Worm (Caenorhabditis elegans) whole organism, midembryonic: Measurements from ENCODE around the gene F47B7.4.
A peak's percentile ranks its signal among the peaks of the same experiment; 100 is the strongest.

Source experiments
- T22C8.4 ChIP-seq: fragments of 200-800 bp; sonication (Bioruptor generic); IDR thresholded peaks from 2 replicates; pipeline ENCODE4 v1.3.6; 2022; ENCODE audit warnings: missing genetic modification characterization, missing compliant biosample characterization
- cog-1 ChIP-seq: sonication (generic microtip); optimal IDR thresholded peaks from 2 replicates; lab custom pipeline; 2016; ENCODE audit warnings: missing genetic modification characterization, missing compliant biosample characterization
- flt-1 ChIP-seq: fragments of 200-800 bp; sonication (Bioruptor generic); IDR thresholded peaks from 2 replicates; pipeline ENCODE4 v1.3.6; 2022; ENCODE audit warnings: missing genetic modification characterization, missing compliant biosample characterization
- klf-2 ChIP-seq: fragments of 200-800 bp; sonication (Bioruptor generic); conservative IDR thresholded peaks from 2 replicates; pipeline ENCODE4 v1.3.6; 2022; ENCODE audit warnings: missing genetic modification reagents, missing genetic modification characterization, missing compliant biosample characterization
- med-1 ChIP-seq: sonication (generic microtip); optimal IDR thresholded peaks from 2 replicates; lab custom pipeline; 2017; ENCODE audit warnings: missing genetic modification characterization, mild to moderate bottlenecking, missing compliant biosample characterization, antibody characterized with exemption, missing genetic modification reagents; ENCODE audit not compliant: insufficient read depth
- ref-1 ChIP-seq: fragments of 200-800 bp; sonication (Bioruptor generic); conservative IDR thresholded peaks from 2 replicates; pipeline ENCODE4 v1.3.6; 2022; ENCODE audit warnings: missing genetic modification reagents, missing genetic modification characterization, missing compliant biosample characterization
- tab-1 ChIP-seq: fragments of 200-800 bp; sonication (Bioruptor generic); IDR thresholded peaks from 2 replicates; pipeline ENCODE4 v1.3.6; 2022; ENCODE audit warnings: missing genetic modification characterization, missing compliant biosample characterization
- ztf-23 ChIP-seq: fragments of 200-800 bp; sonication (Bioruptor generic); IDR thresholded peaks from 2 replicates; pipeline ENCODE4 v1.3.6; 2022; ENCODE audit warnings: missing genetic modification reagents, missing genetic modification characterization, missing compliant biosample characterization
- ztf-29 ChIP-seq: fragments of 200-800 bp; sonication (Bioruptor generic); IDR thresholded peaks from 2 replicates; pipeline ENCODE4 v1.3.6; 2022; ENCODE audit warnings: missing genetic modification reagents, missing genetic modification characterization, missing compliant biosample characterization

F47B7.4 gene

DNA sequence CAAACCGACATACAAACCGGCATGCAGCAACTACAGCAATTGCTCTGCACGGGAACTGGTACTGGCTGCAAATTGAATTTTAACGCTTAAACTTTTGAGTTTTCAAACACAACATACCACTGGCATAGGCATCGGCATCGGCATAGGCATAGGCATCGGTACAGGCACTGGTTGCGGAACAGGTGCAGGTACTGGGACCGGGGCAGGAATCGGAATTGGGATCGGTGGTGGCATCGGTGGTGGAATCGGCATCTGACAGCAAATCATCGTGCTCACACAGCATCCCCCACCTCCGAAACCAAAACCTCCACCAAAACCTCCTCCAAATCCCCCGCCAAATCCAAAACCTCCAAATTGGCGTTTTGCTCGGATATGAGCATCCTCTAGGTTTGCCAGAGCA is 27.7 kb upstream of the F47B7.4 start:
- TF ChIP-seq ztf-23 (GFP tag; lab: Robert Waterston, UW): no peak
- TF ChIP-seq tab-1 (GFP tag; lab: Robert Waterston, UW): no peak
- TF ChIP-seq ztf-29: no peak
- no peak for TF ChIP-seq T22C8.4
- TF ChIP-seq cog-1 (tag; lab: Kevin White, UChicago): no peak
- no peak for TF ChIP-seq flt-1 (GFP tag; lab: Robert Waterston, UW)
- no peak for TF ChIP-seq med-1
- TF ChIP-seq ref-1 (GFP tag; lab: Robert Waterston, UW): no peak
- TF ChIP-seq klf-2 (GFP tag; lab: Robert Waterston, UW): no peak

DNA sequence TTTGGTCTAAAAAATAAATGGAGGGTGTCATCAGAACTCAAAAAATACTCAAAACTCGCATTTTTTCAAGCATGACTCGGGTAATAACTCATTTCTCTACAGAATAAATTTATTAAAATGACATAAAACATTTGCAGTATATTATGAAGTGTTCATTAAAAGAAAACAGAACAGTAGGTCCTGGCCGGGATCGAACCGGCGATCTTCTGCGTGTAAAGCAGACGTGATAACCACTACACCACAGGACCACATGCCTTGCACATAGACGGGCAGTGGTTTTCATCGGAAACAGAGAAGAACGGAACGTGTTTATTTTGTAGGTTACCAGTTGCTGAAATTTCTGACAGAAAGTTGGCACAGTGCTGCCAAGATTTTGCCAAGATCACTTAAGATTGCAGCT is 26.9 kb upstream of the F47B7.4 start:
- TF ChIP-seq med-1: no peak
- no peak for TF ChIP-seq T22C8.4
- no peak for TF ChIP-seq flt-1 (GFP tag; lab: Robert Waterston, UW)
- TF ChIP-seq tab-1 (GFP tag; lab: Robert Waterston, UW): no peak
- no peak for TF ChIP-seq cog-1 (tag; lab: Kevin White, UChicago)
- TF ChIP-seq klf-2 (GFP tag; lab: Robert Waterston, UW): no peak
- no peak for TF ChIP-seq ztf-29
- TF ChIP-seq ref-1 (GFP tag; lab: Robert Waterston, UW): no peak
- no peak for TF ChIP-seq ztf-23 (GFP tag; lab: Robert Waterston, UW)

DNA sequence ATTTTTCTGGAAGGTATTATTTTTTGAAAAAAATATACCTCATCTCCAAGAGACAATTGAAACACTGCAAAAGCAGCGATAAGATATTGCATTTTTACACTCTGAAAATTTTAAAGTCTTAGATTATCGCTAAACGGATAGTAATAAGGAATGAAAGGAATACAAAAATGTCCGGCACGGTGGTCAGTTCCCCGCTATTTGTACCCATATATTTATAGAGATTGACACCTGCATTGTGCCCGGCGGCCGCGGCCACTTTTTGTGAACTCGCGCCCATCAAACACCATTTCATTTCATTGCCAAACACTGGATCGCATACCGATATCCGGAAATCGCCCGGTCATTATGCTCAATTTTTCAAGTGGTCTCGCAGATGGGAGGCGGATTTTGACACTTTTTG is 26.3 kb upstream of the F47B7.4 start, which contains the start of gene idpp-5:
Gene idpp-5 (minus strand): TSS at position 101 of the 400 bp plus-strand sequence.
- TF ChIP-seq med-1 (no peak), ztf-23 (GFP tag; lab: Robert Waterston, UW) (no peak)

DNA sequence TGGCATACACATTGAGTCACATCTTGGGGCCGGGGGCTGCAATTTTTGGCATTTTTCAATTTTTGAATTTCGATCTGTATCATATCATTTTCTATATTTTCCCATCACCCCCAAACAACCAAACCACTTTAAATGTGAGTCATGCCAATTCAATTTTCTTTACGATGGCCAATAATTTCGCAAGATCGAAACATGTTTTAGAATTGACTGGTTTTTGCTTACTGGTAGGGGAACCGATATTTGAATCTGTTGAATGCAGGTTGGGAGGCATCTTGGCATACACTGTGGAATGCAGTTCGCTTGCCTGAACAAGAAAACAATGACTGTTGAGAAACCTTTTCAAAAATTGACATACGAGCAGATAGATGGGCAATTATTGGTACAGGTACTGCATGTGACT is 24.6 kb upstream of the F47B7.4 start:
- TF ChIP-seq cog-1 (tag; lab: Kevin White, UChicago): no peak
- TF ChIP-seq tab-1 (GFP tag; lab: Robert Waterston, UW): no peak
- no peak for TF ChIP-seq med-1
- TF ChIP-seq ref-1 (GFP tag; lab: Robert Waterston, UW): no peak
- no peak for TF ChIP-seq ztf-23 (GFP tag; lab: Robert Waterston, UW)
- no peak for TF ChIP-seq flt-1 (GFP tag; lab: Robert Waterston, UW)

DNA sequence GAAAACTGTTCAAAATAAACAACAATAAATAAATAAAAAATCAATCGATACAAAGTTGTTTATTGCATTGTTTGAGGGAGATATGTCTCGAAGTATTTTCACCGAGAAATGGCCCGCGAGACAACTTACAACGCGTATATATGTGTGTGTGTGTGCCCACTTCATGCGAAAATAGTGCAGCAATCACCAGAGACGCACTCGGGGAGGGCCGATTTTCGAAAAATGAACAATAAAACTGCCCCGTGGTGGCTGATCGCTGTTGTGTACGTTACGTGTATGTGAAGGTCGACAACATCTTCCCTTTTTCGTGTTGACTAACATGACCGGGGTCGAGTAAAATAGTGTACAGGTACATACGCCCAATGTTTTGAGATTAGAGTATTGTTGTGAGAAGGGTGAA is 22.0 kb upstream of the F47B7.4 start:
- TF ChIP-seq tab-1 (GFP tag; lab: Robert Waterston, UW) (0 out of 2 replicates have a peak, but pooled peaks have one; percentile 6), cog-1 (tag; lab: Kevin White, UChicago) (no peak)

DNA sequence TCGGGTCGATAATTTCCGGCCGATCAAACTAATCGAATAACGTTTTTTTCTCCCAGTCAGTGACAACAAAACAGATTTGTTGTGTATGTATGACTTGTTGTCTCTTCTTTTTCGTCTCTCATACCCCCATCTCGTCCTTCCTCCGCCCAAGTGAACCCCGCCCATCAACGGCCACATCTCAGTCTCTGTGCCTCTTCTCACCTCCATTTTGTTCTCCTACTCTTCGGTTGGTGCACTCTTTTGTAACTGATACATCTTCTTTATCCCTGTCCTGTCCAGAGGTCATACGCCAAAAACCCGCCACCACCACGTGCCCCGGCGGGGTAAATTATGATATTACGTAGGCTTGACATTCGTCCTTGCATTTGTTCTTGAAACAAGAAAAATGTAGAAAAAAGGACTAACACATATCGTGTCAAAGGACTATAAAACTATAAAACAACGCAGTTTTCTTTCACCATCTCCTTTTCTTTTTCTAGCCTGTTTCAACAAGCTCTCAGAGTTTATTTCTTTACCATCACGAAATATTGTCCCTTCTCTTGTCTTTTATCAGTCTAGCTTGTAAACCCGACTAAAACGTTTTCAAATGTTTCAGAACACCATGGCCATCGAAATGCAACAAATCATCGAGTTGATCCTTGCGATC is 21.1 kb upstream of the F47B7.4 start, which contains the start of gene pmpl-1:
Gene pmpl-1 (plus strand): TSS at position 596 of the 646 bp plus-strand sequence.
- TF ChIP-seq ztf-23 (GFP tag; lab: Robert Waterston, UW): no peak
- TF ChIP-seq ztf-29: no peak
- no peak for TF ChIP-seq med-1
- no peak for TF ChIP-seq flt-1 (GFP tag; lab: Robert Waterston, UW)
- TF ChIP-seq ref-1 (GFP tag; lab: Robert Waterston, UW): no peak
- no peak for TF ChIP-seq cog-1 (tag; lab: Kevin White, UChicago)
- TF ChIP-seq T22C8.4: no peak
- no peak for TF ChIP-seq tab-1 (GFP tag; lab: Robert Waterston, UW)
- TF ChIP-seq klf-2 (GFP tag; lab: Robert Waterston, UW): no peak

DNA sequence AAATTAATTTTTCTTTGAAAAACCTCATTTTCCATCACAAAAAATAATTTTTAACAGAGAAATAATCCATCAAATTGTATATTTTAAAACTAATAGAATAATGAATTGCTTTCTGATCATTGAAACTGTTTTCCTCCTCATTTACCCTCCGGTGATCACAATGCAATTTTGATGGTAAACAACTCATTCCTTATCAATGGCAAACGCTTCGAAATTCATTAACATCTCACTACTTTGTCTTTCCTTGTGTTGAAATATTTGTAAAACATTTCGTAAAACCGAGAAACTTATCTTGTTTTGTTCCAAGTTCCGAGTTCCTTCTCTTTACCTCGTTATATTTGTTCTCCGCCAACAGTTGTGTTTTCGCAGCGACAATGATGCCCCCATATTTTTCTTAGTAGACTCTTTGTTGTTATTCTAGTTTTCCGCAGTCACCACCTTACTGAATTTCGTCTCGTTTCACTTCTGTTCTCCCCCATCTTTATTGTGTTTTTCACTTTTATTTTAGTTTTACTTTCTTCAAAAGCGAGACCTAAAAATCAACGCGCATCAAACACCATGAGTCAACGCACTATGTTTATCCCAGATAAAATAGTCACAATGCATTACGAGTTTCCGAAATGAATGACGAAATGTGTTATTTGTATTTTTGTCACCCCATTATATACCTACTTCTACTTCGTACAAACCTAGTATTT is 18.8 kb upstream of the F47B7.4 start:
- no peak for TF ChIP-seq tab-1 (GFP tag; lab: Robert Waterston, UW)
- no peak for TF ChIP-seq cog-1 (tag; lab: Kevin White, UChicago)
- no peak for TF ChIP-seq ztf-29
- TF ChIP-seq ztf-23 (GFP tag; lab: Robert Waterston, UW): no peak
- no peak for TF ChIP-seq med-1
- TF ChIP-seq klf-2 (GFP tag; lab: Robert Waterston, UW): no peak
- no peak for TF ChIP-seq flt-1 (GFP tag; lab: Robert Waterston, UW)
- no peak for TF ChIP-seq T22C8.4
- TF ChIP-seq ref-1 (GFP tag; lab: Robert Waterston, UW): no peak

DNA sequence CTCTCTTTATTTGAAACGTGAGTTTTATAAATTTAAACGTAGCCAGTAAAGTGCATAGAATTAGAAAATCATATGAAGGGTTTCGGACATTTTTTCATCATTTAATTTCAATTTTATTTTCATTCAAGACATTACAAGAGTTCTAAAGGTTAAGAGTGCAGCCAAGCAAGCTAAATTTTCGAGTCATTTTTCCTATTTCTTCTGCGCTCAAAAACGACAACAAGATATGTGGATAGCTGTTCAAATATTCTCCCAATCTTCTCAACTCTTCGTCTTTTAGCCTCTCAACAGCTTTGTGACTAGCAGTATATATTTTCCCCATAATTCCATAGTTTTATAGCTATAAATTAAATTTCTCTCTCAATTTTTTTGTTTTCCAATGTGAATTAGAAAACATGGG is 17.2 kb upstream of the F47B7.4 start:
- TF ChIP-seq ref-1 (GFP tag; lab: Robert Waterston, UW) (no peak), med-1 (no peak), flt-1 (GFP tag; lab: Robert Waterston, UW) (no peak), T22C8.4 (no peak), ztf-29 (no peak), ztf-23 (GFP tag; lab: Robert Waterston, UW) (no peak), klf-2 (GFP tag; lab: Robert Waterston, UW) (no peak), cog-1 (tag; lab: Kevin White, UChicago) (no peak), tab-1 (GFP tag; lab: Robert Waterston, UW) (no peak)

DNA sequence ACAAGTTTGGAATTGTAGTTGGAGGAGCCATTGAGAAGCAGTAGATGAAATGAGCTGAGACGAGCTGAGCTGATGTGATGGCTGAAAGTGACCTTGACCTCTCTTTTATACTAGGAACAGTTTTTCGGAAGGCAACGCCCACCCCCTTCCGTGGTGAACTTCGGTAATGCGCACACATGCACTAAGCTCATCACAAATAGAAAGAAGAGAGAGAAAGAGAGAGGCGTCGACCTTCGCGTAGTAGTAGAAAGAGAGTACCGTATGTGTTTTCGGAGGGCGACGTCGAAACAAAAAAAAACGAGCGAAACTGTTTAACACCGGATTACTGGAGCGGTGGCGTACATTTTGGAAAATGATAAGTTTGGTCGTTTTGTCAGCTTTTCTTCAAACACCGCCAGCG is 14.6 kb upstream of the F47B7.4 start, which contains the start of gene marg-1:
Gene marg-1 (minus strand): TSS at position 101 of the 400 bp plus-strand sequence.
- TF ChIP-seq ztf-29: no peak

DNA sequence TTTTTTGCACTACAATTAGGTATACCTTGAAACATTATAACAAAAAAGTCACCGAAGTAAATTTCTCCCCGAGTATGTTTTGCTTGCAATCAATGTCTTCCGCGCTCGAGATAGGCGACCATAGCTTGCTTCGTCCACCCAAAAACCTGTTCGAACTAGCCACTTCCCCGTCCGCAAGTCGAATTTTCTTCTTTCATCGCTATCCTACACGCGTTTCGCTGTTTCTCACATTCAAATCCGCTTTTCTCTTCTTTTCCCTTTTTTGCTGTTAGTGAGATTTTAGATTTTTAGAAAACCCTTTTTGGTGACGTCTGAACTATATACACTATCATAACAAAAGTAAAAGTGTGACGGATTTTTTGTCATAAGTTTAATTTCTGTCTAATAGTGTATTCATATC is 6.8 kb upstream of the F47B7.4 start:
- TF ChIP-seq flt-1 (GFP tag; lab: Robert Waterston, UW): no peak
- TF ChIP-seq ztf-29: no peak
- TF ChIP-seq med-1: no peak
- TF ChIP-seq cog-1 (tag; lab: Kevin White, UChicago): no peak
- TF ChIP-seq T22C8.4: no peak
- TF ChIP-seq tab-1 (GFP tag; lab: Robert Waterston, UW): no peak
- no peak for TF ChIP-seq ztf-23 (GFP tag; lab: Robert Waterston, UW)
